Worm (Caenorhabditis elegans): ENCODE data around the gene mdh-1.

ce11 chrV:6495353-6495752 is 21.0 kb downstream of the mdh-1 start:
- TF ChIP-seq ztf-29 (GFP tag; IDR thresholded peaks at IDR 0.05) (no peak), T22C8.4 (GFP tag; IDR thresholded peaks at IDR 0.05) (no peak), med-1 (GFP tag; optimal IDR thresholded peaks at IDR 0.05; ENCODE audit: insufficient read depth) (no peak), cog-1 (tag; optimal IDR thresholded peaks at IDR 0.05) (no peak), flt-1 (GFP tag; IDR thresholded peaks at IDR 0.05) (no peak), tab-1 (GFP tag; IDR thresholded peaks at IDR 0.05) (no peak)

Data from whole organism, midembryonic.